Fruit fly (Drosophila melanogaster) whole organism, embryonic: ENCODE results near the gene Fancd2.

ENCODE experiments used
- Antp ChIP-seq: fragments of 200-800 bp; sonication (Bioruptor generic); optimal IDR thresholded peaks from 3 replicates; lab custom pipeline; 2016; ENCODE audit warnings: missing biosample characterization, missing genetic modification characterization
- CG10543 ChIP-seq: fragments of 200-800 bp; sonication (Bioruptor generic); optimal IDR thresholded peaks from 3 replicates; lab custom pipeline; 2017; ENCODE audit warnings: missing biosample characterization, mild to moderate bottlenecking, missing genetic modification characterization, moderate library complexity
- CG11093 ChIP-seq: fragments of 200-800 bp; sonication (Bioruptor generic); IDR thresholded peaks from 3 replicates; pipeline ENCODE4 v1.3.6; 2022; ENCODE audit warnings: missing biosample characterization, missing genetic modification characterization
- CG11247 ChIP-seq: fragments of 200-800 bp; sonication (Bioruptor generic); IDR thresholded peaks from 2 replicates; pipeline ENCODE4 v1.3.6; 2022; ENCODE audit warnings: missing biosample characterization, missing genetic modification characterization
- CG11504 ChIP-seq: fragments of 200-800 bp; sonication (Bioruptor generic); optimal IDR thresholded peaks from 3 replicates; lab custom pipeline; 2019; ENCODE audit warnings: missing biosample characterization, mild to moderate bottlenecking, missing genetic modification characterization, moderate library complexity
- CG11695 ChIP-seq: fragments of 200-800 bp; sonication (Bioruptor generic); IDR thresholded peaks from 3 replicates; pipeline ENCODE4 v1.3.6; 2022; ENCODE audit warnings: missing biosample characterization, missing genetic modification characterization
- CG12155 ChIP-seq: fragments of 200-800 bp; sonication (Bioruptor generic); optimal IDR thresholded peaks from 3 replicates; lab custom pipeline; 2016; ENCODE audit warnings: missing biosample characterization, missing genetic modification characterization
- CG12219 ChIP-seq: fragments of 200-800 bp; sonication (Bioruptor generic); optimal IDR thresholded peaks from 3 replicates; lab custom pipeline; 2018; ENCODE audit warnings: missing biosample characterization, mild to moderate bottlenecking, missing genetic modification characterization
- CG12391 ChIP-seq: fragments of 200-800 bp; sonication (Bioruptor generic); optimal IDR thresholded peaks from 3 replicates; lab custom pipeline; 2018; ENCODE audit warnings: missing biosample characterization, mild to moderate bottlenecking, missing genetic modification characterization, moderate library complexity
- CG17359 ChIP-seq: fragments of 200-800 bp; sonication (Bioruptor generic); optimal IDR thresholded peaks from 3 replicates; lab custom pipeline; 2018; ENCODE audit warnings: missing biosample characterization, mild to moderate bottlenecking, missing genetic modification characterization, moderate library complexity
- CG17829 ChIP-seq: fragments of 200-800 bp; optimal IDR thresholded peaks from 2 replicates; lab custom pipeline; 2019; ENCODE audit warnings: missing biosample characterization, mild to moderate bottlenecking, missing genetic modification characterization, moderate library complexity
- CG1792 ChIP-seq: fragments of 200-800 bp; sonication (Bioruptor generic); optimal IDR thresholded peaks from 2 replicates; lab custom pipeline; 2016; ENCODE audit warnings: missing biosample characterization, missing genetic modification characterization
- CG2120 ChIP-seq: fragments of 200-800 bp; sonication (Bioruptor generic); optimal IDR thresholded peaks from 3 replicates; lab custom pipeline; 2016; ENCODE audit warnings: missing biosample characterization, missing genetic modification characterization
- CG2199 ChIP-seq: fragments of 200-800 bp; sonication (Bioruptor generic); IDR thresholded peaks from 3 replicates; pipeline ENCODE4 v1.3.6; 2022; ENCODE audit warnings: missing biosample characterization, missing genetic modification characterization
- CG31388 ChIP-seq: fragments of 200-800 bp; sonication (Bioruptor generic); optimal IDR thresholded peaks from 2 replicates; lab custom pipeline; 2016; ENCODE audit warnings: missing biosample characterization, missing genetic modification characterization
- CG31441 ChIP-seq: fragments of 200-800 bp; sonication (Bioruptor generic); IDR thresholded peaks from 2 replicates; pipeline ENCODE4 v1.3.6; 2022; ENCODE audit warnings: missing biosample characterization, missing genetic modification characterization
- CG32532 ChIP-seq: fragments of 200-800 bp; sonication (Bioruptor generic); IDR thresholded peaks from 2 replicates; pipeline ENCODE4 v1.3.6; 2022; ENCODE audit warnings: missing biosample characterization, missing genetic modification characterization
- CG34224 ChIP-seq: fragments of 200-800 bp; sonication (Bioruptor generic); IDR thresholded peaks from 3 replicates; pipeline ENCODE4 v1.3.6; 2022; ENCODE audit warnings: missing biosample characterization, missing genetic modification characterization; ENCODE audit not compliant: partially characterized antibody
- CG34422 ChIP-seq: fragments of 200-800 bp; sonication (Bioruptor generic); IDR thresholded peaks from 3 replicates; pipeline ENCODE4 v1.3.6; 2022; ENCODE audit warnings: missing biosample characterization, missing genetic modification characterization
- CG42726 ChIP-seq: fragments of 200-800 bp; sonication (Bioruptor generic); IDR thresholded peaks from 2 replicates; pipeline ENCODE4 v1.3.6; 2022; ENCODE audit warnings: missing biosample characterization, missing genetic modification characterization; ENCODE audit not compliant: partially characterized antibody
- CG5180 ChIP-seq: fragments of 200-800 bp; sonication (Bioruptor generic); optimal IDR thresholded peaks from 3 replicates; lab custom pipeline; 2017; ENCODE audit warnings: missing biosample characterization, missing genetic modification characterization, mild to moderate bottlenecking, moderate library complexity, missing genetic modification reagents
- CG6791 ChIP-seq: fragments of 200-800 bp; sonication (Bioruptor generic); IDR thresholded peaks from 3 replicates; pipeline ENCODE4 v1.3.6; 2022; ENCODE audit warnings: missing biosample characterization, missing genetic modification characterization; ENCODE audit not compliant: partially characterized antibody
- CG8924 ChIP-seq: fragments of 200-800 bp; optimal IDR thresholded peaks from 3 replicates; lab custom pipeline; 2019; ENCODE audit warnings: missing biosample characterization, mild to moderate bottlenecking, missing genetic modification characterization, moderate library complexity
- Fer1 ChIP-seq: fragments of 200-800 bp; sonication (Bioruptor generic); optimal IDR thresholded peaks from 2 replicates; lab custom pipeline; 2017; ENCODE audit warnings: missing biosample characterization, mild to moderate bottlenecking, missing genetic modification characterization
- HmgD ChIP-seq: fragments of 200-800 bp; sonication (Bioruptor generic); optimal IDR thresholded peaks from 3 replicates; lab custom pipeline; 2016; ENCODE audit warnings: missing biosample characterization, missing genetic modification characterization
- Hr51 ChIP-seq, 2 experiments: fragments of 200-800 bp; sonication (Bioruptor generic); optimal IDR thresholded peaks; 2 replicates in 1 of 2; 3 replicates in 1 of 2; lab custom pipeline; 2016 to 2018; ENCODE audit warnings: missing biosample characterization in 2 of 2, missing genetic modification characterization in 2 of 2, mild to moderate bottlenecking in 1 of 2, moderate library complexity in 1 of 2
- Lim3 ChIP-seq: fragments of 200-800 bp; sonication (Bioruptor generic); IDR thresholded peaks from 2 replicates; pipeline ENCODE4 v1.3.6; 2022; ENCODE audit warnings: missing biosample characterization, missing genetic modification characterization
- Nf-YC ChIP-seq: fragments of 200-800 bp; optimal IDR thresholded peaks from 3 replicates; lab custom pipeline; 2019; ENCODE audit warnings: missing biosample characterization, mild to moderate bottlenecking, missing genetic modification characterization, moderate library complexity
- Oaz ChIP-seq: fragments of 200-800 bp; sonication (Bioruptor generic); IDR thresholded peaks from 2 replicates; pipeline ENCODE4 v1.3.6; 2022; ENCODE audit warnings: missing biosample characterization, missing genetic modification characterization
- Oli ChIP-seq: fragments of 200-800 bp; sonication (Bioruptor generic); optimal IDR thresholded peaks from 2 replicates; lab custom pipeline; 2018; ENCODE audit warnings: missing biosample characterization, mild to moderate bottlenecking, missing genetic modification characterization, moderate library complexity
- Opbp ChIP-seq: fragments of 200-800 bp; sonication (Bioruptor generic); IDR thresholded peaks from 3 replicates; pipeline ENCODE4 v1.3.6; 2022; ENCODE audit warnings: missing biosample characterization, missing genetic modification characterization; ENCODE audit not compliant: partially characterized antibody
- Sox100B ChIP-seq: fragments of 200-800 bp; sonication (Bioruptor generic); optimal IDR thresholded peaks from 3 replicates; lab custom pipeline; 2018; ENCODE audit warnings: missing biosample characterization, mild to moderate bottlenecking, missing genetic modification characterization
- Spps ChIP-seq: fragments of 200-800 bp; sonication (Bioruptor generic); optimal IDR thresholded peaks from 2 replicates; lab custom pipeline; 2018; ENCODE audit warnings: missing biosample characterization, mild to moderate bottlenecking, missing genetic modification characterization
- Ssrp ChIP-seq: fragments of 200-800 bp; sonication (Bioruptor generic); optimal IDR thresholded peaks from 2 replicates; lab custom pipeline; 2018; ENCODE audit warnings: missing biosample characterization, mild to moderate bottlenecking, missing genetic modification characterization, moderate library complexity
- cato ChIP-seq: fragments of 200-800 bp; sonication (Bioruptor generic); optimal IDR thresholded peaks from 2 replicates; lab custom pipeline; 2016; ENCODE audit warnings: missing biosample characterization, missing genetic modification characterization, borderline replicate concordance
- croc ChIP-seq: fragments of 200-800 bp; sonication (Bioruptor generic); conservative IDR thresholded peaks from 3 replicates; pipeline ENCODE4 v1.3.6; 2022; ENCODE audit warnings: missing biosample characterization, missing genetic modification characterization
- crol ChIP-seq: fragments of 200-800 bp; sonication (Bioruptor generic); IDR thresholded peaks from 2 replicates; pipeline ENCODE4 v1.3.6; 2022; ENCODE audit warnings: missing biosample characterization, missing genetic modification characterization
- dmrt99B ChIP-seq: fragments of 200-800 bp; sonication (Bioruptor generic); optimal IDR thresholded peaks from 2 replicates; lab custom pipeline; 2018; ENCODE audit warnings: missing biosample characterization, mild to moderate bottlenecking, missing genetic modification characterization, moderate library complexity
- grn ChIP-seq: fragments of 200-800 bp; sonication (Bioruptor generic); optimal IDR thresholded peaks from 3 replicates; lab custom pipeline; 2017; ENCODE audit warnings: missing biosample characterization, missing genetic modification characterization
- gt ChIP-seq: fragments of 200-800 bp; sonication (Bioruptor generic); IDR thresholded peaks from 2 replicates; pipeline ENCODE4 v1.3.6; 2022; ENCODE audit warnings: missing biosample characterization, missing genetic modification characterization
- h ChIP-seq: fragments of >200 bp; optimal IDR thresholded peaks from 2 replicates; lab custom pipeline; 2017
- ham ChIP-seq: fragments of 200-800 bp; sonication (Bioruptor generic); IDR thresholded peaks from 2 replicates; pipeline ENCODE4 v1.3.6; 2022; ENCODE audit warnings: missing biosample characterization, missing genetic modification characterization
- lbe ChIP-seq: fragments of 200-800 bp; sonication (Bioruptor generic); optimal IDR thresholded peaks from 2 replicates; lab custom pipeline; 2016; ENCODE audit warnings: missing biosample characterization, mild to moderate bottlenecking, missing genetic modification characterization
- nmo ChIP-seq: fragments of 200-800 bp; sonication (Bioruptor generic); optimal IDR thresholded peaks from 2 replicates; lab custom pipeline; 2018; ENCODE audit warnings: missing biosample characterization, mild to moderate bottlenecking, missing genetic modification characterization, moderate library complexity
- run ChIP-seq: fragments of 200-800 bp; sonication (Bioruptor generic); optimal IDR thresholded peaks from 3 replicates; lab custom pipeline; 2018; ENCODE audit warnings: missing biosample characterization, mild to moderate bottlenecking, missing genetic modification characterization
- sens ChIP-seq: fragments of 200-800 bp; sonication (Bioruptor generic); peaks from one replicate; lab custom pipeline; 2016; ENCODE audit warnings: missing biosample characterization, missing genetic modification characterization
- ssp ChIP-seq: fragments of 200-800 bp; sonication (Bioruptor generic); IDR thresholded peaks from 2 replicates; pipeline ENCODE4 v1.3.6; 2022; ENCODE audit warnings: missing biosample characterization, missing genetic modification characterization
- stc ChIP-seq: fragments of 200-800 bp; sonication (Bioruptor generic); IDR thresholded peaks from 2 replicates; pipeline ENCODE4 v1.3.6; 2022; ENCODE audit warnings: missing biosample characterization, missing genetic modification characterization
- trem ChIP-seq: fragments of 200-800 bp; optimal IDR thresholded peaks from 3 replicates; lab custom pipeline; 2019; ENCODE audit warnings: missing biosample characterization, mild to moderate bottlenecking, missing genetic modification characterization, moderate library complexity
- tx ChIP-seq: fragments of 200-800 bp; sonication (Bioruptor generic); optimal IDR thresholded peaks from 2 replicates; lab custom pipeline; 2016; ENCODE audit warnings: missing biosample characterization, missing genetic modification characterization

The Fancd2 gene

dm6 chr3R:20829416-20830131 is 13.6 kb upstream of the Fancd2 start (continued):
- TF ChIP-seq h (no peak), tx (GFP tag; lab: Kevin White, UChicago) (no peak), CG2120 (no peak), CG17359 (no peak), CG11695 (GFP tag; lab: Robert Waterston, UW) (no peak), stc (GFP tag; lab: Robert Waterston, UW) (no peak), Lim3 (GFP tag; lab: Robert Waterston, UW) (no peak), Antp (GFP tag; lab: Kevin White, UChicago) (no peak), HmgD (no peak), CG12155 (no peak), Hr51 (GFP tag; optimal IDR thresholded peaks at IDR 0.05; lab: Kevin White, UChicago) (peak in 1 of 2 experiments; percentile 30), Sox100B (GFP tag; lab: Kevin White, UChicago) (peak; percentile 52), Nf-YC (tag; lab: Kevin White, UChicago) (peak; percentile 29), CG8924 (tag; lab: Kevin White, UChicago) (no peak), croc (no peak), CG32532 (GFP tag; lab: Robert Waterston, UW) (peak; percentile 53), ham (GFP tag; lab: Robert Waterston, UW) (no peak), run (tag; lab: Kevin White, UChicago) (no peak), nmo (peak; percentile 53), cato (GFP tag; lab: Kevin White, UChicago) (no peak), CG31441 (GFP tag; lab: Robert Waterston, UW) (peak; percentile 28; the same call in 1 of the 2 replicates), grn (peak; percentile 98), dmrt99B (tag; lab: Kevin White, UChicago) (peak; percentile 24), CG11247 (no peak), Oaz (GFP tag; lab: Robert Waterston, UW) (no peak), CG6791 (peak; percentile 5; the same call in 1 of the 3 replicates), Oli (tag; lab: Kevin White, UChicago) (peak; percentile 51), CG34422 (GFP tag; lab: Robert Waterston, UW) (peak; percentile 70; the same call in 2 of the 3 replicates), CG11093 (GFP tag; lab: Robert Waterston, UW) (no peak), CG11504 (peak; percentile 59), gt (GFP tag; lab: Robert Waterston, UW) (no peak), Spps (tag; lab: Kevin White, UChicago) (no peak), sens (GFP tag; lab: Kevin White, UChicago) (peak; percentile 65), CG5180 (GFP tag; lab: Kevin White, UChicago) (no peak), trem (tag; lab: Kevin White, UChicago) (peak; percentile 21), CG17829 (peak; percentile 16), CG1792 (no peak), CG2199 (GFP tag; lab: Robert Waterston, UW) (0 out of 3 replicates have a peak, but pooled peaks have one; percentile 54), CG10543 (GFP tag; lab: Kevin White, UChicago) (peak; percentile 93), Fer1 (GFP tag; lab: Kevin White, UChicago) (peak; percentile 10), CG12219 (GFP tag; lab: Kevin White, UChicago) (no peak), CG31388 (GFP tag; lab: Kevin White, UChicago) (no peak), lbe (GFP tag; lab: Kevin White, UChicago) (no peak), CG42726 (GFP tag; lab: Robert Waterston, UW) (no peak), Ssrp (tag; lab: Kevin White, UChicago) (peak; percentile 42), crol (GFP tag; lab: Robert Waterston, UW) (peak; percentile 99), CG12391 (tag; lab: Kevin White, UChicago) (peak; percentile 45), ssp (GFP tag; lab: Robert Waterston, UW) (no peak), CG34224 (no peak), Opbp (GFP tag; lab: Robert Waterston, UW) (peak; percentile 42; the same call in 1 of the 3 replicates)
